Worm (Caenorhabditis elegans) whole organism, midembryonic: ENCODE data around the gene let-711.

ENCODE experiments used
- T22C8.4 ChIP-seq: fragments of 200-800 bp; sonication (Bioruptor generic); IDR thresholded peaks from 2 replicates; pipeline ENCODE4 v1.3.6; 2022; ENCODE audit warnings: missing genetic modification characterization, missing compliant biosample characterization
- cog-1 ChIP-seq: sonication (generic microtip); optimal IDR thresholded peaks from 2 replicates; lab custom pipeline; 2016; ENCODE audit warnings: missing genetic modification characterization, missing compliant biosample characterization
- flt-1 ChIP-seq: fragments of 200-800 bp; sonication (Bioruptor generic); IDR thresholded peaks from 2 replicates; pipeline ENCODE4 v1.3.6; 2022; ENCODE audit warnings: missing genetic modification characterization, missing compliant biosample characterization
- klf-2 ChIP-seq: fragments of 200-800 bp; sonication (Bioruptor generic); conservative IDR thresholded peaks from 2 replicates; pipeline ENCODE4 v1.3.6; 2022; ENCODE audit warnings: missing genetic modification reagents, missing genetic modification characterization, missing compliant biosample characterization
- med-1 ChIP-seq: sonication (generic microtip); optimal IDR thresholded peaks from 2 replicates; lab custom pipeline; 2017; ENCODE audit warnings: missing genetic modification characterization, mild to moderate bottlenecking, missing compliant biosample characterization, antibody characterized with exemption, missing genetic modification reagents; ENCODE audit not compliant: insufficient read depth
- ref-1 ChIP-seq: fragments of 200-800 bp; sonication (Bioruptor generic); conservative IDR thresholded peaks from 2 replicates; pipeline ENCODE4 v1.3.6; 2022; ENCODE audit warnings: missing genetic modification reagents, missing genetic modification characterization, missing compliant biosample characterization
- tab-1 ChIP-seq: fragments of 200-800 bp; sonication (Bioruptor generic); IDR thresholded peaks from 2 replicates; pipeline ENCODE4 v1.3.6; 2022; ENCODE audit warnings: missing genetic modification characterization, missing compliant biosample characterization
- ztf-23 ChIP-seq: fragments of 200-800 bp; sonication (Bioruptor generic); IDR thresholded peaks from 2 replicates; pipeline ENCODE4 v1.3.6; 2022; ENCODE audit warnings: missing genetic modification reagents, missing genetic modification characterization, missing compliant biosample characterization
- ztf-29 ChIP-seq: fragments of 200-800 bp; sonication (Bioruptor generic); IDR thresholded peaks from 2 replicates; pipeline ENCODE4 v1.3.6; 2022; ENCODE audit warnings: missing genetic modification reagents, missing genetic modification characterization, missing compliant biosample characterization

Gene let-711

ce11 chrIII:6969781-6970342 is 23.3 kb downstream of the let-711 start:
- TF ChIP-seq ztf-29 (GFP tag; lab: Robert Waterston, UW) (no peak), ztf-23 (GFP tag; lab: Robert Waterston, UW) (no peak), ref-1 (GFP tag; lab: Robert Waterston, UW) (no peak), T22C8.4 (no peak), klf-2 (GFP tag; lab: Robert Waterston, UW) (no peak), tab-1 (GFP tag; lab: Robert Waterston, UW) (no peak), med-1 (GFP tag; lab: Kevin White, UChicago) (no peak), flt-1 (GFP tag; lab: Robert Waterston, UW) (no peak), cog-1 (tag; lab: Kevin White, UChicago) (no peak)

- TF ChIP-seq ztf-23 (GFP tag; lab: Robert Waterston, UW) (no peak), tab-1 (GFP tag; lab: Robert Waterston, UW) (no peak)
These were observed 24.2 kb downstream of the let-711 start for ce11 chrIII:6970744-6971143.

- TF ChIP-seq T22C8.4 (no peak), cog-1 (tag; lab: Kevin White, UChicago) (peak; percentile 87), tab-1 (GFP tag; lab: Robert Waterston, UW) (peak; percentile 64; the same call in 1 of the 2 replicates), med-1 (GFP tag; lab: Kevin White, UChicago) (peak; percentile 1), flt-1 (GFP tag; lab: Robert Waterston, UW) (peak; percentile 86), ztf-23 (GFP tag; lab: Robert Waterston, UW) (peak; percentile 82; the same call in 1 of the 2 replicates), ref-1 (GFP tag; lab: Robert Waterston, UW) (no peak), klf-2 (GFP tag; lab: Robert Waterston, UW) (0 out of 2 replicates have a peak, but pooled peaks have one; percentile 57), ztf-29 (GFP tag; lab: Robert Waterston, UW) (no peak)
These were observed 25.3 kb downstream of the let-711 start, which contains the start of the genes eef-1A.1 and rfc-4 for ce11 chrIII:6971662-6972284. Gene eef-1A.1 (minus strand): TSS chrIII:6971712. Gene rfc-4 (plus strand): TSS chrIII:6972253.

- no peak for TF ChIP-seq flt-1 (GFP tag; lab: Robert Waterston, UW)
- TF ChIP-seq tab-1 (GFP tag; lab: Robert Waterston, UW), result no peak
- TF ChIP-seq T22C8.4, result no peak
- TF ChIP-seq ztf-23 (GFP tag; lab: Robert Waterston, UW), result no peak
- TF ChIP-seq cog-1 (tag; lab: Kevin White, UChicago), result no peak
- TF ChIP-seq ztf-29 (GFP tag; lab: Robert Waterston, UW), result no peak
- no peak for TF ChIP-seq klf-2 (GFP tag; lab: Robert Waterston, UW)
- no peak for TF ChIP-seq med-1 (GFP tag; lab: Kevin White, UChicago)
- TF ChIP-seq ref-1 (GFP tag; lab: Robert Waterston, UW), result no peak
These were observed 27.2 kb downstream of the let-711 start, which contains the start of gene F31E3.2 for ce11 chrIII:6973682-6974081. Gene F31E3.2 (plus strand): TSS chrIII:6973982.

- TF ChIP-seq med-1 (GFP tag; lab: Kevin White, UChicago) (no peak), ref-1 (GFP tag; lab: Robert Waterston, UW) (no peak), ztf-29 (GFP tag; lab: Robert Waterston, UW) (no peak), T22C8.4 (no peak), klf-2 (GFP tag; lab: Robert Waterston, UW) (no peak), tab-1 (GFP tag; lab: Robert Waterston, UW) (no peak), flt-1 (GFP tag; lab: Robert Waterston, UW) (no peak), ztf-23 (GFP tag; lab: Robert Waterston, UW) (no peak), cog-1 (tag; lab: Kevin White, UChicago) (no peak)
These were observed 28.4 kb downstream of the let-711 start for ce11 chrIII:6974952-6975351.

- no peak for TF ChIP-seq ref-1 (GFP tag; lab: Robert Waterston, UW)
- TF ChIP-seq tab-1 (GFP tag; lab: Robert Waterston, UW), result no peak
- no peak for TF ChIP-seq klf-2 (GFP tag; lab: Robert Waterston, UW)
- no peak for TF ChIP-seq T22C8.4
- 0 out of 2 replicates have a peak, but pooled peaks have one; percentile 5 for TF ChIP-seq flt-1 (GFP tag; lab: Robert Waterston, UW)
- TF ChIP-seq ztf-23 (GFP tag; lab: Robert Waterston, UW), result 0 out of 2 replicates have a peak, but pooled peaks have one; percentile 56
- peak; percentile 85 for TF ChIP-seq cog-1 (tag; lab: Kevin White, UChicago)
These were observed 32.4 kb downstream of the let-711 start for ce11 chrIII:6978875-6979274.

- TF ChIP-seq flt-1 (GFP tag; lab: Robert Waterston, UW), result no peak
These were observed 33.1 kb downstream of the let-711 start, which contains the start of gene ceh-20 for ce11 chrIII:6979584-6979983. Gene ceh-20 (plus strand): TSS chrIII:6979884.

- TF ChIP-seq flt-1 (GFP tag; lab: Robert Waterston, UW), result peak; percentile 30; the same call in 1 of the 2 replicates
These were observed 35.6 kb downstream of the let-711 start, which contains the start of gene F31E3.6 for ce11 chrIII:6981989-6982553. Gene F31E3.6 (plus strand): TSS chrIII:6982081.

ce11 chrIII:6988060-6988459 is 41.5 kb downstream of the let-711 start:
- TF ChIP-seq tab-1 (GFP tag; lab: Robert Waterston, UW) (no peak), ref-1 (GFP tag; lab: Robert Waterston, UW) (no peak), klf-2 (GFP tag; lab: Robert Waterston, UW) (no peak), ztf-29 (GFP tag; lab: Robert Waterston, UW) (no peak), T22C8.4 (no peak), flt-1 (GFP tag; lab: Robert Waterston, UW) (no peak), med-1 (GFP tag; lab: Kevin White, UChicago) (no peak), ztf-23 (GFP tag; lab: Robert Waterston, UW) (no peak), cog-1 (tag; lab: Kevin White, UChicago) (no peak)
